Worm (Caenorhabditis elegans) whole organism, early embryonic: Measurements from ENCODE around the gene srx-24.

Experiments used
- B0310.2 ChIP-seq: sonication (generic microtip); optimal IDR thresholded peaks from 2 replicates; lab custom pipeline; 2016; ENCODE audit warnings: mild to moderate bottlenecking, missing genetic modification characterization, missing compliant biosample characterization
- F13C5.2 ChIP-seq: sonication (generic microtip); optimal IDR thresholded peaks from 2 replicates; lab custom pipeline; 2017; ENCODE audit warnings: mild to moderate bottlenecking, missing genetic modification characterization, inconsistent platforms, missing compliant biosample characterization
- aly-1 ChIP-seq: sonication (generic microtip); optimal IDR thresholded peaks from 2 replicates; lab custom pipeline; 2016; ENCODE audit warnings: missing genetic modification characterization, missing compliant biosample characterization
- ama-1 ChIP-seq: fragments of 150-350 bp; optimal IDR thresholded peaks from 2 replicates; lab custom pipeline; 2014
- ceh-13 ChIP-seq: fragments of 200-800 bp; sonication (Bioruptor generic); optimal IDR thresholded peaks from 2 replicates; lab custom pipeline; 2018; ENCODE audit warnings: mild to moderate bottlenecking, missing genetic modification characterization, missing compliant biosample characterization
- ceh-36 ChIP-seq: sonication (generic microtip); optimal IDR thresholded peaks from 2 replicates; lab custom pipeline; 2016; ENCODE audit warnings: missing genetic modification characterization, inconsistent platforms, missing compliant biosample characterization
- ets-7 ChIP-seq: sonication (generic microtip); optimal IDR thresholded peaks from 2 replicates; lab custom pipeline; 2016; ENCODE audit warnings: missing genotype, missing genetic modification characterization, missing compliant biosample characterization
- flt-1 ChIP-seq: fragments of 200-800 bp; sonication (Bioruptor generic); IDR thresholded peaks from 2 replicates; pipeline ENCODE4 v1.3.6; 2022; ENCODE audit warnings: missing genetic modification characterization, missing compliant biosample characterization
- hmbx-1 ChIP-seq: sonication (generic microtip); optimal IDR thresholded peaks from 2 replicates; lab custom pipeline; 2016; ENCODE audit warnings: mild to moderate bottlenecking, missing genetic modification characterization, missing compliant biosample characterization
- hmg-4 ChIP-seq: fragments of 200-800 bp; sonication (Bioruptor generic); optimal IDR thresholded peaks from 2 replicates; lab custom pipeline; 2018; ENCODE audit warnings: mild to moderate bottlenecking, missing genetic modification characterization, missing compliant biosample characterization
- hnd-1 ChIP-seq: sonication (generic microtip); optimal IDR thresholded peaks from 2 replicates; lab custom pipeline; 2016; ENCODE audit warnings: missing genetic modification characterization, missing compliant biosample characterization
- pes-1 ChIP-seq: fragments of 200-800 bp; sonication (Bioruptor generic); IDR thresholded peaks from 2 replicates; pipeline ENCODE4 v1.3.6; 2022; ENCODE audit warnings: missing genetic modification reagents, missing genetic modification characterization, missing compliant biosample characterization
- scrt-1 ChIP-seq: fragments of 200-800 bp; sonication (Bioruptor generic); IDR thresholded peaks from 2 replicates; pipeline ENCODE4 v1.3.6; 2022; ENCODE audit warnings: missing genetic modification characterization, missing compliant biosample characterization
- sea-1 ChIP-seq: fragments of 200-800 bp; sonication (Bioruptor generic); conservative IDR thresholded peaks from 2 replicates; pipeline ENCODE4 v1.3.6; 2022; ENCODE audit warnings: missing genetic modification characterization, missing compliant biosample characterization
- tbx-11 ChIP-seq: fragments of 200-800 bp; sonication (Bioruptor generic); IDR thresholded peaks from 2 replicates; pipeline ENCODE4 v1.3.6; 2022; ENCODE audit warnings: missing genetic modification characterization, missing compliant biosample characterization
- tbx-37 ChIP-seq: fragments of 200-800 bp; sonication (Bioruptor generic); conservative IDR thresholded peaks from 2 replicates; pipeline ENCODE4 v1.3.6; 2022; ENCODE audit warnings: missing genetic modification reagents, missing genetic modification characterization, missing compliant biosample characterization
- tra-4 ChIP-seq: sonication (generic microtip); optimal IDR thresholded peaks from 2 replicates; lab custom pipeline; 2017; ENCODE audit warnings: missing genetic modification characterization, missing compliant biosample characterization

srx-24 gene

DNA sequence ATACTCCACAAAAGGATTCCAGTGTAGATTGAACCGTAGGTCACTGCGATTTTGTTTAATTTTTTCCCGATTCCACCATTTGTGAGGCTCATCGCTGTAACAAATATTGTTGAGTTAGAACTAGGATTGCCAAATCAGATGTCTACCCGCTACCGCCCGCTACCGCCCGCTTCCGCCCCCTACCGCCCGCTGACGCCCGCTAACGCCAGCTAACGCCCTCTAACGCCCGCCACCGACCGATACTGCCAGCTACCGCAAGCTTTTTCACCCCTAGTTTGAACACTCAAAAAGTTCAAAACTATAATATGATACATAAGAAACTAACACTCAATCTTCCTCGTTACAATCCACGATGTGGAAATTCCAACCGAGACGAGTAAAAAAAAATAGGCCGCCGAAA, 8.5 kb upstream of the srx-24 start:
- TF ChIP-seq hmbx-1 (tag; lab: Kevin White, UChicago) (no peak), flt-1 (GFP tag; lab: Robert Waterston, UW) (no peak), sea-1 (no peak), tbx-37 (GFP tag; lab: Robert Waterston, UW) (no peak), hnd-1 (tag; lab: Kevin White, UChicago) (no peak), tbx-11 (GFP tag; lab: Robert Waterston, UW) (no peak), ets-7 (tag; lab: Kevin White, UChicago) (no peak), F13C5.2 (tag; lab: Kevin White, UChicago) (no peak), aly-1 (tag; lab: Kevin White, UChicago) (no peak), ceh-36 (tag; lab: Kevin White, UChicago) (no peak), tra-4 (tag; lab: Kevin White, UChicago) (no peak), ama-1 (lab: Kevin White, UChicago) (no peak)

- TF ChIP-seq sea-1 (no peak), ama-1 (lab: Kevin White, UChicago) (no peak), pes-1 (GFP tag; lab: Robert Waterston, UW) (no peak), hnd-1 (tag; lab: Kevin White, UChicago) (no peak), scrt-1 (GFP tag; lab: Robert Waterston, UW) (no peak), B0310.2 (tag; lab: Kevin White, UChicago) (no peak), flt-1 (GFP tag; lab: Robert Waterston, UW) (no peak), tbx-37 (GFP tag; lab: Robert Waterston, UW) (no peak), F13C5.2 (tag; lab: Kevin White, UChicago) (no peak), ceh-36 (tag; lab: Kevin White, UChicago) (no peak), hmbx-1 (tag; lab: Kevin White, UChicago) (no peak), hmg-4 (no peak), tbx-11 (GFP tag; lab: Robert Waterston, UW) (no peak), aly-1 (tag; lab: Kevin White, UChicago) (no peak)
Measured at ce11 chrV:2757226-2757893, 7.5 kb upstream of the srx-24 start, which contains the start of gene srx-28. srx-28 (minus strand) TSS chrV:2757276.

ce11 chrV:2753007-2753406, 3.1 kb upstream of the srx-24 start, which contains the start of gene srx-26:
srx-26 (minus strand) TSS chrV:2753107.
- no peak for TF ChIP-seq aly-1 (tag; lab: Kevin White, UChicago)
- no peak for TF ChIP-seq tbx-11 (GFP tag; lab: Robert Waterston, UW)
- no peak for TF ChIP-seq F13C5.2 (tag; lab: Kevin White, UChicago)
- no peak for TF ChIP-seq ama-1 (lab: Kevin White, UChicago)
- TF ChIP-seq hnd-1 (tag; lab: Kevin White, UChicago): no peak
- TF ChIP-seq scrt-1 (GFP tag; lab: Robert Waterston, UW): no peak
- no peak for TF ChIP-seq hmg-4
- no peak for TF ChIP-seq hmbx-1 (tag; lab: Kevin White, UChicago)
- no peak for TF ChIP-seq ets-7 (tag; lab: Kevin White, UChicago)
- TF ChIP-seq ceh-36 (tag; lab: Kevin White, UChicago): no peak
- TF ChIP-seq tbx-37 (GFP tag; lab: Robert Waterston, UW): no peak

DNA sequence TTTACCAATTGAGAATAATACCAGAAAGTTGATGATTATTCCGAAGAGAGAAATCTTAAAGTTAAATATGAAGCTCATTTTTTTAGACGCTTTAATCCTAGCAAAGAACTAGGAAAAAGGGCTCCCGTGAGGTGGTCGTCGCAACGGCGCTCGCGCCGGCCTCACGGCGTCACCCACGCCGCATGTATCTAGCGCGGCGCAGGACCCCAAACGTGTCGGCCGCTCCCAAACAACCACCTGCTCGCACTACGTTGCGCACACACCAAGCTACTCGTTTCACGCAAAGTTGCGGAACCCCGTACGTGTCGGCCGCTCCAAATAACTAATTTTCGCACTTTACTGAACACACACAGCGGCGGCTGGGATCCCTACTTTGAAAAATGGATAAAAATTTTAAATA, 3.5 kb downstream of the srx-24 start:
- TF ChIP-seq ceh-13 (GFP tag; lab: Kevin White, UChicago): no peak
- no peak for TF ChIP-seq ama-1 (lab: Kevin White, UChicago)
- TF ChIP-seq hmbx-1 (tag; lab: Kevin White, UChicago): no peak
- TF ChIP-seq hnd-1 (tag; lab: Kevin White, UChicago): no peak
- no peak for TF ChIP-seq hmg-4
- no peak for TF ChIP-seq aly-1 (tag; lab: Kevin White, UChicago)
- no peak for TF ChIP-seq pes-1 (GFP tag; lab: Robert Waterston, UW)
- TF ChIP-seq ceh-36 (tag; lab: Kevin White, UChicago): no peak

DNA sequence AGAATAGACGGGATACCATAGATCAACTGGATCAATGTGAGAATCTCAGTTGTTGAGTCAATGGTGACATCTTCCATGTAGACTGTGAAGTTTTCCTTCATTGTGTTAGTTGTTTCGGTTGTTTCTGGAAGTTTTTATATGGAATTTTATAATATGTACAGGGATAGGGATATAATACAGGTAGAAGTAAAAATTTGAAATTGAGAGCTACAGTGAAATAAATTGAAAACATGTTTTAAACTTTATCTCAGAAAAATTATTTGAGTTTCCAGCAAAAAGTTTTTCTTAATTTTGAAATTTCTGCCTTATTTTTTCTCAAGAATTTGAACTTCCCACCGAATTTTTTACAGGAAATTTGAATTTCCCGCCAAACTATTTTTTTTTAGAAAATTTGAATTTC, 7.6 kb downstream of the srx-24 start, which contains the start of gene srg-62:
srg-62 (minus strand) TSS at position 101 of the 400 bp plus-strand sequence.
- no peak for TF ChIP-seq ama-1 (lab: Kevin White, UChicago)
- TF ChIP-seq hmg-4: no peak
- no peak for TF ChIP-seq tra-4 (tag; lab: Kevin White, UChicago)
- TF ChIP-seq B0310.2 (tag; lab: Kevin White, UChicago): no peak
- TF ChIP-seq flt-1 (GFP tag; lab: Robert Waterston, UW): no peak
- no peak for TF ChIP-seq sea-1
- no peak for TF ChIP-seq hnd-1 (tag; lab: Kevin White, UChicago)
- TF ChIP-seq F13C5.2 (tag; lab: Kevin White, UChicago): no peak
- no peak for TF ChIP-seq aly-1 (tag; lab: Kevin White, UChicago)
- TF ChIP-seq hmbx-1 (tag; lab: Kevin White, UChicago): no peak
- no peak for TF ChIP-seq tbx-11 (GFP tag; lab: Robert Waterston, UW)

ce11 chrV:2740228-2740627, 9.7 kb downstream of the srx-24 start, which contains the start of gene srg-61:
srg-61 (minus strand) TSS chrV:2740328.
- TF ChIP-seq hnd-1 (tag; lab: Kevin White, UChicago): no peak
- no peak for TF ChIP-seq scrt-1 (GFP tag; lab: Robert Waterston, UW)

DNA sequence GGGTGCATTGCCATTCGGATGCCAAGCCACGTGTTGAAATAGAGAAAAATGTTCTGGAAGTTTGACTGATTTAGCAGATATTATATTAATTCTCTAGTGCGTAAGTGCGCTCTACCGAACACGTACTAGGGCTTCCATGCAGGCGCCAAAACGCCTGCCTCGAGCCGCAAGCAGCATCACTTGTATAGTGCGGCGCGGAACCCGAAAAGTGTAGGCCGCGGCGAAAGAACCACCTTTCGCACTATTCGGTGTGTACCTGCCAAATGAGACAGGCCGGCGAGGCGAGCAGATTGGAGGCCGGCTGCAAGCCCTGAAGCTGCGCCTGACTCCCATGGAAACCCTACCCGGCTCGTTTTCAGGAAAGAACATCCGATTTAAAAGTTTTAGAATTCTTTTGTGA, 10.3 kb downstream of the srx-24 start:
- TF ChIP-seq scrt-1 (GFP tag; lab: Robert Waterston, UW) (no peak), ets-7 (tag; lab: Kevin White, UChicago) (no peak), tbx-37 (GFP tag; lab: Robert Waterston, UW) (no peak), hnd-1 (tag; lab: Kevin White, UChicago) (no peak), tra-4 (tag; lab: Kevin White, UChicago) (no peak), F13C5.2 (tag; lab: Kevin White, UChicago) (no peak), hmg-4 (no peak), B0310.2 (tag; lab: Kevin White, UChicago) (no peak), ceh-13 (GFP tag; lab: Kevin White, UChicago) (no peak)
